Fruit fly (Drosophila melanogaster) whole organism, embryonic: ENCODE measurements around the gene RpS29.
A peak's percentile ranks its signal among the peaks of the same experiment; 100 is the strongest.

Source experiments
- C15 ChIP-seq: fragments of 200-800 bp; sonication (Bioruptor generic); IDR thresholded peaks from 3 replicates; pipeline ENCODE4 v1.3.6; 2022; ENCODE audit warnings: missing biosample characterization, missing genetic modification characterization
- CG10431 ChIP-seq: fragments of 200-800 bp; sonication (Bioruptor generic); optimal IDR thresholded peaks from 3 replicates; lab custom pipeline; 2018; ENCODE audit warnings: missing biosample characterization, mild to moderate bottlenecking, missing genetic modification characterization
- CG11560 ChIP-seq: fragments of 200-800 bp; sonication (Bioruptor generic); IDR thresholded peaks from 3 replicates; pipeline ENCODE4 v1.3.6; 2022; ENCODE audit warnings: missing biosample characterization, missing genetic modification characterization
- CG13287 ChIP-seq: fragments of 200-800 bp; sonication (Bioruptor generic); IDR thresholded peaks from 2 replicates; pipeline ENCODE4 v1.3.6; 2022; ENCODE audit warnings: missing biosample characterization, missing genetic modification characterization; ENCODE audit not compliant: partially characterized antibody
- CG13624 ChIP-seq: fragments of 200-800 bp; sonication (Bioruptor generic); optimal IDR thresholded peaks from 2 replicates; lab custom pipeline; 2016; ENCODE audit warnings: missing biosample characterization, missing genetic modification characterization
- CG13894 ChIP-seq: fragments of 200-800 bp; sonication (Bioruptor generic); optimal IDR thresholded peaks from 3 replicates; lab custom pipeline; 2018; ENCODE audit warnings: missing biosample characterization, mild to moderate bottlenecking, missing genetic modification characterization, moderate library complexity
- CG14050 ChIP-seq: fragments of 200-800 bp; sonication (Bioruptor generic); IDR thresholded peaks from 3 replicates; pipeline ENCODE4 v1.3.6; 2022; ENCODE audit warnings: missing biosample characterization, missing genetic modification characterization
- CG15011 ChIP-seq: fragments of 200-800 bp; sonication (Bioruptor generic); optimal IDR thresholded peaks from 3 replicates; lab custom pipeline; 2018; ENCODE audit warnings: missing biosample characterization, mild to moderate bottlenecking, missing genetic modification characterization
- CG1603 ChIP-seq: fragments of 200-800 bp; sonication (Bioruptor generic); optimal IDR thresholded peaks from 2 replicates; lab custom pipeline; 2019; ENCODE audit warnings: missing biosample characterization, mild to moderate bottlenecking, missing genetic modification characterization, moderate library complexity
- CG17361 ChIP-seq: fragments of 200-800 bp; sonication (Bioruptor generic); IDR thresholded peaks from 3 replicates; pipeline ENCODE4 v1.3.6; 2022; ENCODE audit warnings: missing biosample characterization, missing genetic modification characterization
- CG18599 ChIP-seq: fragments of 200-800 bp; sonication (Bioruptor generic); optimal IDR thresholded peaks from 3 replicates; lab custom pipeline; 2017; ENCODE audit warnings: missing biosample characterization, missing genetic modification characterization, mild to moderate bottlenecking, moderate library complexity, missing genetic modification reagents
- CG31224 ChIP-seq: fragments of 200-800 bp; sonication (Bioruptor generic); IDR thresholded peaks from 2 replicates; pipeline ENCODE4 v1.3.6; 2022; ENCODE audit warnings: missing biosample characterization, missing genetic modification characterization
- CG31388 ChIP-seq: fragments of 200-800 bp; sonication (Bioruptor generic); optimal IDR thresholded peaks from 2 replicates; lab custom pipeline; 2016; ENCODE audit warnings: missing biosample characterization, missing genetic modification characterization
- CG34422 ChIP-seq: fragments of 200-800 bp; sonication (Bioruptor generic); IDR thresholded peaks from 3 replicates; pipeline ENCODE4 v1.3.6; 2022; ENCODE audit warnings: missing biosample characterization, missing genetic modification characterization
- CG4424 ChIP-seq: fragments of 200-800 bp; sonication (Bioruptor generic); optimal IDR thresholded peaks from 3 replicates; lab custom pipeline; 2016; ENCODE audit warnings: missing biosample characterization, missing genetic modification characterization
- CG6791 ChIP-seq: fragments of 200-800 bp; sonication (Bioruptor generic); IDR thresholded peaks from 3 replicates; pipeline ENCODE4 v1.3.6; 2022; ENCODE audit warnings: missing biosample characterization, missing genetic modification characterization; ENCODE audit not compliant: partially characterized antibody
- CG7928 ChIP-seq: fragments of 200-800 bp; sonication (Bioruptor generic); optimal IDR thresholded peaks from 2 replicates; lab custom pipeline; 2017; ENCODE audit warnings: missing biosample characterization, mild to moderate bottlenecking, missing genetic modification characterization
- CG8944 ChIP-seq: fragments of 200-800 bp; sonication (Bioruptor generic); optimal IDR thresholded peaks from 3 replicates; lab custom pipeline; 2016; ENCODE audit warnings: missing biosample characterization, missing genetic modification characterization
- CG9797 ChIP-seq: fragments of 200-800 bp; sonication (Bioruptor generic); optimal IDR thresholded peaks from 3 replicates; lab custom pipeline; 2018; ENCODE audit warnings: missing biosample characterization, mild to moderate bottlenecking, missing genetic modification characterization
- CG9932 ChIP-seq: fragments of 200-800 bp; sonication (Bioruptor generic); IDR thresholded peaks from 2 replicates; pipeline ENCODE4 v1.3.6; 2022; ENCODE audit warnings: missing biosample characterization, missing genetic modification characterization
- CTCF ChIP-seq: fragments of 200-800 bp; sonication (Bioruptor generic); optimal IDR thresholded peaks from 2 replicates; lab custom pipeline; 2017; ENCODE audit warnings: missing biosample characterization, mild to moderate bottlenecking, missing genetic modification characterization, moderate library complexity
- Dp ChIP-seq: fragments of 200-800 bp; sonication (Bioruptor generic); optimal IDR thresholded peaks from 2 replicates; lab custom pipeline; 2018; ENCODE audit warnings: missing biosample characterization, mild to moderate bottlenecking, missing genetic modification characterization, moderate library complexity
- ERR ChIP-seq: fragments of 200-800 bp; sonication (Bioruptor generic); optimal IDR thresholded peaks from 2 replicates; lab custom pipeline; 2016; ENCODE audit warnings: missing biosample characterization, missing genetic modification characterization
- Fer2 ChIP-seq: fragments of 200-800 bp; sonication (Bioruptor generic); optimal IDR thresholded peaks from 2 replicates; lab custom pipeline; 2018; ENCODE audit warnings: missing biosample characterization, mild to moderate bottlenecking, missing genetic modification characterization, moderate library complexity
- HHEX ChIP-seq: fragments of 200-800 bp; sonication (Bioruptor generic); optimal IDR thresholded peaks from 3 replicates; lab custom pipeline; 2017; ENCODE audit warnings: missing biosample characterization, mild to moderate bottlenecking, missing genetic modification characterization, missing genetic modification reagents
- Med ChIP-seq: fragments of 200-800 bp; sonication (Bioruptor generic); peaks from one replicate; lab custom pipeline; 2016; ENCODE audit warnings: missing biosample characterization, missing genetic modification characterization, mild to moderate bottlenecking, inconsistent platforms, moderate library complexity
- Myb ChIP-seq: fragments of 200-800 bp; sonication (Bioruptor generic); optimal IDR thresholded peaks from 2 replicates; lab custom pipeline; 2016; ENCODE audit warnings: missing biosample characterization, missing genetic modification characterization
- NFAT ChIP-seq: fragments of 200-800 bp; sonication (Bioruptor generic); IDR thresholded peaks from 2 replicates; pipeline ENCODE4 v1.3.6; 2022; ENCODE audit warnings: missing biosample characterization, missing genetic modification characterization
- ato ChIP-seq: fragments of 200-800 bp; sonication (Bioruptor generic); IDR thresholded peaks from 2 replicates; pipeline ENCODE4 v1.3.6; 2022; ENCODE audit warnings: missing biosample characterization, missing genetic modification characterization; ENCODE audit not compliant: partially characterized antibody
- br ChIP-seq: fragments of >200 bp; optimal IDR thresholded peaks from 2 replicates; lab custom pipeline; 2017
- btn ChIP-seq: fragments of 200-800 bp; sonication (Bioruptor generic); optimal IDR thresholded peaks from 2 replicates; lab custom pipeline; 2016; ENCODE audit warnings: missing biosample characterization, missing genetic modification characterization
- emc ChIP-seq: fragments of 200-800 bp; sonication (Bioruptor generic); optimal IDR thresholded peaks from 2 replicates; lab custom pipeline; 2016; ENCODE audit warnings: missing biosample characterization, missing genetic modification characterization
- ewg ChIP-seq: fragments of 200-800 bp; sonication (Bioruptor generic); optimal IDR thresholded peaks from 3 replicates; lab custom pipeline; 2017; ENCODE audit warnings: mild to moderate bottlenecking, missing biosample characterization, missing genetic modification reagents, missing genetic modification characterization
- eyg ChIP-seq: fragments of 200-800 bp; sonication (Bioruptor generic); optimal IDR thresholded peaks from 3 replicates; lab custom pipeline; 2016; ENCODE audit warnings: missing biosample characterization, missing genetic modification characterization
- fd96Cb ChIP-seq: fragments of 200-800 bp; sonication (Bioruptor generic); optimal IDR thresholded peaks from 2 replicates; lab custom pipeline; 2018; ENCODE audit warnings: missing biosample characterization, mild to moderate bottlenecking, missing genetic modification characterization, moderate library complexity
- gem ChIP-seq: fragments of 200-800 bp; sonication (Bioruptor generic); optimal IDR thresholded peaks from 2 replicates; lab custom pipeline; 2019; ENCODE audit warnings: missing biosample characterization, mild to moderate bottlenecking, missing genetic modification characterization, moderate library complexity
- gfzf ChIP-seq: fragments of 200-800 bp; sonication (Bioruptor generic); optimal IDR thresholded peaks from 2 replicates; lab custom pipeline; 2016; ENCODE audit warnings: missing biosample characterization, mild to moderate bottlenecking, missing genetic modification characterization, moderate library complexity
- grau ChIP-seq: fragments of 200-800 bp; optimal IDR thresholded peaks from 3 replicates; lab custom pipeline; 2019; ENCODE audit warnings: missing biosample characterization, mild to moderate bottlenecking, missing genetic modification characterization, moderate library complexity
- hb ChIP-seq: fragments of 200-800 bp; sonication (Bioruptor generic); IDR thresholded peaks from 3 replicates; pipeline ENCODE4 v1.3.6; 2022; ENCODE audit warnings: missing biosample characterization, missing genetic modification characterization; ENCODE audit not compliant: partially characterized antibody
- jing ChIP-seq: fragments of 200-800 bp; sonication (Bioruptor generic); optimal IDR thresholded peaks from 2 replicates; lab custom pipeline; 2018; ENCODE audit warnings: missing biosample characterization, mild to moderate bottlenecking, missing genetic modification characterization
- lbe ChIP-seq: fragments of 200-800 bp; sonication (Bioruptor generic); optimal IDR thresholded peaks from 2 replicates; lab custom pipeline; 2016; ENCODE audit warnings: missing biosample characterization, mild to moderate bottlenecking, missing genetic modification characterization
- mld ChIP-seq: fragments of 200-800 bp; sonication (Bioruptor generic); IDR thresholded peaks from 3 replicates; pipeline ENCODE4 v1.3.6; 2022; ENCODE audit warnings: missing biosample characterization, missing genetic modification characterization; ENCODE audit not compliant: partially characterized antibody
- p53 ChIP-seq: fragments of 200-800 bp; sonication (Bioruptor generic); optimal IDR thresholded peaks from 2 replicates; lab custom pipeline; 2016; ENCODE audit warnings: missing biosample characterization, missing genetic modification characterization
- seq ChIP-seq: fragments of 200-800 bp; sonication (Bioruptor generic); IDR thresholded peaks from 2 replicates; pipeline ENCODE4 v1.3.6; 2022; ENCODE audit warnings: missing biosample characterization, missing genetic modification characterization
- sim ChIP-seq: fragments of 200-800 bp; sonication (Bioruptor generic); IDR thresholded peaks from 2 replicates; pipeline ENCODE4 v1.3.6; 2022; ENCODE audit warnings: missing biosample characterization, missing genetic modification characterization
- ssp ChIP-seq: fragments of 200-800 bp; sonication (Bioruptor generic); IDR thresholded peaks from 2 replicates; pipeline ENCODE4 v1.3.6; 2022; ENCODE audit warnings: missing biosample characterization, missing genetic modification characterization
- tap ChIP-seq: fragments of 200-800 bp; optimal IDR thresholded peaks from 3 replicates; lab custom pipeline; 2019; ENCODE audit warnings: missing biosample characterization, mild to moderate bottlenecking, missing genetic modification characterization, moderate library complexity
- unc-4 ChIP-seq: fragments of 200-800 bp; sonication (Bioruptor generic); IDR thresholded peaks from 2 replicates; pipeline ENCODE4 v1.3.6; 2022; ENCODE audit warnings: missing biosample characterization, missing genetic modification characterization; ENCODE audit not compliant: partially characterized antibody
- z ChIP-seq: fragments of 200-800 bp; sonication (Bioruptor generic); IDR thresholded peaks from 3 replicates; pipeline ENCODE4 v1.3.6; 2022; ENCODE audit warnings: missing biosample characterization, missing genetic modification characterization

Gene RpS29

DNA sequence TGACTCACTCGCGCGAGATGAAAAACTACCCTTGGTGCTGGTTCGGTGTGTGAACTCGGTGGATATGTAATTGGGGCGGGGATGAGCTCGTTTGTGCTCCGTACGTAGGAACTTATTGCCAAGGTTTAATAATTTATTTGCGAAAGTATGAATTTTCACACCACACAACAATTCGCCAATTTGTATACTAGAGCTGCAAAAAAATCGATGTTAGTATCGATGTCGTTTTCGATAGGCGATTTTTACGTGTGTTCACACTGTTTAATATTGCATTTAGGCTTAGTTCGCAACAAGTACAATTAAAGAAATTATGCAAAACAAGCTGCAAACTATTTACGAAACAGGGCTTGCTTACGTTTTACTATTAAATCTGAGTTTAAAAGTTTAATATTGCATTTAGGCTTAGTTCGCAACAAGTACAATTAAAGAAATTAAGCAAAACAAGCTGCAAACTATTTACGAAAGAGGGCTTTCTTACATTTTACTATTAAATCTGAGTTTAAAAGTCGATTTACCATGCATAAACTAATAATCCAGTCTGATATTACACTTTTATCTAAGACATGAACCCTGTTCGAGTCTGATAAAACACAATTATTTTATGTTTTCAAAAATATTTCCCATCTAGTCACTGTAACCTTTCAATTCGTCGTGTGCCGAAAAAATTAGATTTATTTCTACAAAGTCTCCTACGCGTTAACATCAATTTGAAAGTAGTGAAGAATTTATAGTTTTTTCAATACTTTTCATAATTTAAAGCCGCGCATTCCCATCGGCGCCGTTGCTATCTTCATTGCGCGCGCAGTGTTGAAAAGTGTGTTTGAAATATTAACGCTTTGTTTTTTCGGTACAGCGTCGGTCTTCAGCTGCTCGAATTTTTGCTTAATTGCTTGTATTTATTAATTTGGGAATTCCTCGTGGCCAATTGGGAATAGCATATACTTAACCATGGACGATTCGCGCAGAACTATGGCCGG, 14.6 kb upstream of the RpS29 start, which contains the start of the genes Snap24 and CG8478 (continued):
- TF ChIP-seq CTCF (no peak), Med (peak; percentile 70), btn (no peak), br (lab: Kevin White, UChicago) (no peak), lbe (GFP tag; lab: Kevin White, UChicago) (no peak), CG14050 (GFP tag; lab: Robert Waterston, UW) (no peak), CG31224 (GFP tag; lab: Robert Waterston, UW) (no peak), mld (GFP tag; lab: Robert Waterston, UW) (peak; percentile 56; the same call in 2 of the 3 replicates), p53 (GFP tag; lab: Kevin White, UChicago) (no peak), CG13894 (tag; lab: Kevin White, UChicago) (no peak), CG11560 (tag; lab: Robert Waterston, UW) (no peak), sim (GFP tag; lab: Robert Waterston, UW) (no peak), unc-4 (GFP tag; lab: Robert Waterston, UW) (peak; percentile 74), jing (GFP tag; lab: Kevin White, UChicago) (no peak), eyg (GFP tag; lab: Kevin White, UChicago) (no peak), Myb (GFP tag; lab: Kevin White, UChicago) (peak; percentile 75), NFAT (GFP tag; lab: Robert Waterston, UW) (no peak), z (GFP tag; lab: Robert Waterston, UW) (no peak), seq (GFP tag; lab: Robert Waterston, UW) (no peak), CG10431 (GFP tag; lab: Kevin White, UChicago) (no peak), gem (tag; lab: Kevin White, UChicago) (no peak), CG7928 (no peak), ERR (no peak), gfzf (GFP tag; lab: Kevin White, UChicago) (peak; percentile 55), Dp (GFP tag; lab: Kevin White, UChicago) (peak; percentile 78), emc (GFP tag; lab: Kevin White, UChicago) (no peak), ato (GFP tag; lab: Robert Waterston, UW) (peak; percentile 80), ewg (GFP tag; lab: Kevin White, UChicago) (peak; percentile 47), ssp (GFP tag; lab: Robert Waterston, UW) (peak; percentile 92), CG31388 (GFP tag; lab: Kevin White, UChicago) (no peak), CG8944 (no peak), CG1603 (tag; lab: Kevin White, UChicago) (peak; percentile 17), CG15011 (GFP tag; lab: Kevin White, UChicago) (no peak), HHEX (no peak), CG4424 (no peak), CG9797 (GFP tag; lab: Kevin White, UChicago) (peak; percentile 2), tap (no peak), hb (peak; percentile 61), CG17361 (peak; percentile 43; the same call in 1 of the 3 replicates), CG13287 (GFP tag; lab: Robert Waterston, UW) (peak; percentile 82), CG34422 (GFP tag; lab: Robert Waterston, UW) (peak; percentile 46; the same call in 1 of the 3 replicates), CG18599 (GFP tag; lab: Kevin White, UChicago) (no peak), CG13624 (no peak), Fer2 (tag; lab: Kevin White, UChicago) (no peak), fd96Cb (tag; lab: Kevin White, UChicago) (no peak), grau (tag; lab: Kevin White, UChicago) (peak; percentile 0), CG9932 (peak; percentile 50), CG6791 (GFP tag; lab: Robert Waterston, UW) (peak; percentile 79), C15 (no peak)
